Fruit fly (Drosophila melanogaster): Measurements from ENCODE around the gene ppk22.

DNA sequence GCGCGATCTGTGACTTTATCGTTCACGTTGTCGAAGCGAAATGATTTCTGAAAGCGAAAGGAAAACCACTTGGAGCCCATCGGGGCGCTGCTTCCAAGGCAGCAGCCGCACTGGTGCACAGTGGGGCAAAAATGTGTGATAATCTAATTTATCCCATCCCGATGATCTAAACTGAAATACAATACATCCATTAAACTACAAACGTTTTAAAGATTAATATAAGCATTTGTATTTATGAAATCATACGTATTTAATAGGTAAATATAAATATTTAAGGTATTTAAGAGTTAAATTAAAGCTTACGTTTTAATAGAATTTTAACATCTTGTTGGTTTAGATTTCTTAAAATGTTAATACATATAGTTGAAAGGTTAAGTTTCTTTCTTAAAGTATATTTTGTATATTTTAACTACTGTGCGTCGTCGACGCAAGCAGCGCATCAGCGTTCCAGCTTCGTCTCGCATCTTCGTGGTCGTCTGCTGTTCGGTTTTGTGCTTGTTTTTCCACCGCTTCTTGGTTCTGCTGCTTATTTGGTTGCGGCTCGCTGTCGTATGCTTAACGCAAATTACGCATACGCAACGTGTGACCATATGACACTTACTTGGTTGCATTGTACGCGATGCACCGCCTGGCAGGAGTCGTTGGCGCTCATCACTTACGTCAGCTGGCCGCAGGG is 46.5 kb upstream of the ppk22 start, which contains the start of gene CG13643:
- TF ChIP-seq CG34367 (tag; optimal IDR thresholded peaks at IDR 0.05): no peak
- TF ChIP-seq Snoo (tag; optimal IDR thresholded peaks at IDR 0.05): no peak
- TF ChIP-seq fd96Ca (GFP tag; IDR thresholded peaks at IDR 0.05): no peak
- no peak for TF ChIP-seq CG17806 (tag; optimal IDR thresholded peaks at IDR 0.05)
- TF ChIP-seq EcR (GFP tag; optimal IDR thresholded peaks at IDR 0.05): no peak
- TF ChIP-seq D1 (tag; optimal IDR thresholded peaks at IDR 0.05): no peak
- TF ChIP-seq rn (GFP tag; IDR thresholded peaks at IDR 0.05): no peak
- TF ChIP-seq Pif1B (GFP tag; optimal IDR thresholded peaks at IDR 0.05): peak; percentile 51
